Worm (Caenorhabditis elegans) whole organism, L1 larva: ENCODE measurements around the gene rbm-42.

Experiments
- C34B4.2 ChIP-seq: sonication (generic microtip); optimal IDR thresholded peaks from 2 replicates; lab custom pipeline; 2017; ENCODE audit warnings: mild to moderate bottlenecking, missing genetic modification characterization, missing compliant biosample characterization
- F16B12.6 ChIP-seq: fragments of 150-350 bp; optimal IDR thresholded peaks from 2 replicates; lab custom pipeline; 2014; ENCODE audit warnings: missing biosample characterization, missing genetic modification characterization
- Y116A8C.19 ChIP-seq: sonication (generic microtip); optimal IDR thresholded peaks from 2 replicates; lab custom pipeline; 2016; ENCODE audit warnings: missing compliant biosample characterization, missing genetic modification characterization, borderline replicate concordance
- aly-2 ChIP-seq: fragments of 150-350 bp; optimal IDR thresholded peaks from 2 replicates; lab custom pipeline; 2014; ENCODE audit warnings: missing biosample characterization, missing genetic modification characterization
- ama-1 ChIP-seq: fragments of 150-350 bp; optimal IDR thresholded peaks from 2 replicates; lab custom pipeline; 2014
- blmp-1 ChIP-seq: fragments of 150-350 bp; optimal IDR thresholded peaks from 2 replicates; lab custom pipeline; 2014; ENCODE audit warnings: missing biosample characterization, missing genetic modification characterization
- ceh-63 ChIP-seq: fragments of 200-800 bp; sonication (Bioruptor generic); optimal IDR thresholded peaks from 2 replicates; lab custom pipeline; 2018; ENCODE audit warnings: mild to moderate bottlenecking, missing genetic modification characterization, missing compliant biosample characterization
- ceh-82 ChIP-seq, 3 experiments: fragments of 150-350 bp in 1 of 3; sonication (generic microtip) in 2 of 3; optimal IDR thresholded peaks; 2 replicates each; lab custom pipeline; 2014 to 2017; ENCODE audit warnings: missing biosample characterization in 3 of 3, missing genetic modification characterization in 3 of 3
- ces-1 ChIP-seq: fragments of 150-350 bp; optimal IDR thresholded peaks from 2 replicates; lab custom pipeline; 2014; ENCODE audit warnings: missing biosample characterization, missing genetic modification reagents, missing genetic modification characterization
- dsc-1 ChIP-seq: sonication (generic microtip); optimal IDR thresholded peaks from 2 replicates; lab custom pipeline; 2016; ENCODE audit warnings: mild to moderate bottlenecking, missing genetic modification characterization, missing compliant biosample characterization
- efl-1 ChIP-seq, 4 experiments: fragments of 150-350 bp; optimal IDR thresholded peaks in 3 of 4; peaks in 1 of 4; 1 replicate in 1 of 4; 2 replicates in 3 of 4; lab custom pipeline; 2014; ENCODE audit warnings: missing biosample characterization in 2 of 4, missing genetic modification characterization in 2 of 4, missing genetic modification reagents in 2 of 4
- efl-3 ChIP-seq: fragments of 200-800 bp; sonication (Bioruptor generic); optimal IDR thresholded peaks from 2 replicates; lab custom pipeline; 2018; ENCODE audit warnings: mild to moderate bottlenecking, missing genetic modification characterization, missing compliant biosample characterization
- egl-13 ChIP-seq: sonication (generic microtip); optimal IDR thresholded peaks from 2 replicates; lab custom pipeline; 2016; ENCODE audit warnings: missing genotype, missing genetic modification reagents, missing genetic modification characterization, missing compliant biosample characterization
- egl-27 ChIP-seq, 2 experiments: fragments of 150-350 bp in 1 of 2; sonication (generic microtip); optimal IDR thresholded peaks; 3 replicates each; lab custom pipeline; 2017 to 2018; ENCODE audit warnings: missing biosample characterization in 2 of 2, missing genetic modification characterization in 2 of 2, missing genetic modification reagents in 2 of 2
- elt-2 ChIP-seq: sonication (generic microtip); optimal IDR thresholded peaks from 2 replicates; lab custom pipeline; 2016; ENCODE audit warnings: missing genetic modification characterization, mild to moderate bottlenecking, inconsistent platforms, missing compliant biosample characterization, missing genetic modification reagents
- elt-3 ChIP-seq, 6 experiments: fragments of 150-350 bp in 1 of 6; sonication (generic microtip); optimal IDR thresholded peaks; 2 replicates each; lab custom pipeline; 2017 to 2018; ENCODE audit warnings: missing biosample characterization in 6 of 6, missing genetic modification characterization in 6 of 6, inconsistent platforms in 1 of 6
- fkh-10 ChIP-seq: sonication (generic microtip); optimal IDR thresholded peaks from 2 replicates; lab custom pipeline; 2017; ENCODE audit warnings: missing biosample characterization, missing genetic modification reagents, missing genetic modification characterization
- fkh-8 ChIP-seq: sonication (generic microtip); optimal IDR thresholded peaks from 2 replicates; lab custom pipeline; 2016; ENCODE audit warnings: mild to moderate bottlenecking, missing genetic modification characterization, missing compliant biosample characterization
- irx-1 ChIP-seq: sonication (generic microtip); optimal IDR thresholded peaks from 2 replicates; lab custom pipeline; 2016; ENCODE audit warnings: missing genetic modification characterization, missing compliant biosample characterization
- lin-13 ChIP-seq: fragments of 150-350 bp; optimal IDR thresholded peaks from 2 replicates; lab custom pipeline; 2014; ENCODE audit warnings: missing biosample characterization, missing genetic modification reagents, missing genetic modification characterization
- lin-14 ChIP-seq: fragments of 200-800 bp; sonication (Bioruptor generic); optimal IDR thresholded peaks from 2 replicates; lab custom pipeline; 2018; ENCODE audit warnings: mild to moderate bottlenecking, missing genetic modification characterization, moderate library complexity, missing compliant biosample characterization
- lin-39 ChIP-seq: fragments of 150-350 bp; optimal IDR thresholded peaks from 2 replicates; lab custom pipeline; 2014; ENCODE audit warnings: missing biosample characterization, missing genetic modification reagents, missing genetic modification characterization
- mep-1 ChIP-seq: fragments of 150-350 bp; optimal IDR thresholded peaks from 2 replicates; lab custom pipeline; 2014; ENCODE audit warnings: missing biosample characterization, missing genetic modification characterization
- nhr-12 ChIP-seq: sonication (generic microtip); optimal IDR thresholded peaks from 2 replicates; lab custom pipeline; 2017; ENCODE audit warnings: missing biosample characterization, missing genetic modification characterization
- nhr-71 ChIP-seq: sonication (generic microtip); optimal IDR thresholded peaks from 2 replicates; lab custom pipeline; 2016; ENCODE audit warnings: mild to moderate bottlenecking, missing genetic modification characterization, moderate library complexity, missing compliant biosample characterization
- nhr-76 ChIP-seq: sonication (generic microtip); optimal IDR thresholded peaks from 2 replicates; lab custom pipeline; 2017; ENCODE audit warnings: missing biosample characterization, missing genetic modification characterization
- nhr-84 ChIP-seq: sonication (generic microtip); optimal IDR thresholded peaks from 2 replicates; lab custom pipeline; 2017; ENCODE audit warnings: missing biosample characterization, missing genetic modification characterization
- nhr-85 ChIP-seq: sonication (generic microtip); peaks from one replicate; lab custom pipeline; 2016; ENCODE audit warnings: missing genetic modification characterization, inconsistent platforms, missing compliant biosample characterization
- pag-3 ChIP-seq: sonication (generic microtip); optimal IDR thresholded peaks from 2 replicates; lab custom pipeline; 2017; ENCODE audit warnings: missing genetic modification characterization, mild to moderate bottlenecking, missing compliant biosample characterization, antibody characterized with exemption, borderline replicate concordance; ENCODE audit not compliant: insufficient read depth
- rnt-1 ChIP-seq: sonication (generic microtip); optimal IDR thresholded peaks from 2 replicates; lab custom pipeline; 2016; ENCODE audit warnings: mild to moderate bottlenecking, missing genetic modification characterization, moderate library complexity, missing compliant biosample characterization
- snpc-4 ChIP-seq: fragments of 150-350 bp; optimal IDR thresholded peaks from 2 replicates; lab custom pipeline; 2014; ENCODE audit warnings: missing biosample characterization, missing genetic modification characterization
- unc-30 ChIP-seq: sonication (generic microtip); optimal IDR thresholded peaks from 2 replicates; lab custom pipeline; 2017; ENCODE audit warnings: missing biosample characterization, missing genetic modification characterization
- unc-98 ChIP-seq: fragments of 200-800 bp; sonication (Bioruptor generic); IDR thresholded peaks from 2 replicates; pipeline ENCODE4 v1.3.6; 2022; ENCODE audit warnings: missing genetic modification characterization, missing compliant biosample characterization
- zag-1 ChIP-seq: fragments of 150-350 bp; optimal IDR thresholded peaks from 2 replicates; lab custom pipeline; 2014; ENCODE audit warnings: missing biosample characterization, missing genetic modification characterization
- zip-4 ChIP-seq: fragments of 200-800 bp; sonication (Bioruptor generic); optimal IDR thresholded peaks from 2 replicates; lab custom pipeline; 2018; ENCODE audit warnings: mild to moderate bottlenecking, missing genetic modification characterization, moderate library complexity, missing compliant biosample characterization
- ztf-11 ChIP-seq, 2 experiments: sonication (generic microtip); optimal IDR thresholded peaks; 2 replicates each; lab custom pipeline; 2016 to 2017; ENCODE audit warnings: missing genetic modification characterization in 2 of 2, missing biosample characterization in 1 of 2, missing compliant biosample characterization in 1 of 2

rbm-42 gene

ce11 chrIII:5200349-5200748, 47.3 kb upstream of the rbm-42 start (continued):
- TF ChIP-seq ces-1 (no peak), efl-3 (no peak), efl-1 (optimal IDR thresholded peaks at IDR 0.05; lab: Kevin White, UChicago) (no peak), efl-1 (GFP tag; optimal IDR thresholded peaks at IDR 0.05 in 1 of 2; lab: Kevin White, UChicago) (peak in 1 of 2 experiments; percentile 64), unc-98 (GFP tag; lab: Robert Waterston, UW) (no peak), egl-13 (no peak), snpc-4 (tag; lab: Kevin White, UChicago) (no peak), zag-1 (tag; lab: Kevin White, UChicago) (no peak), unc-30 (tag; lab: Kevin White, UChicago) (no peak), ztf-11 (tag; optimal IDR thresholded peaks at IDR 0.05; lab: Kevin White, UChicago) (no peak), ama-1 (no peak), blmp-1 (tag; lab: Kevin White, UChicago) (peak; percentile 35), Y116A8C.19 (tag; lab: Kevin White, UChicago) (no peak), lin-39 (no peak), nhr-84 (tag; lab: Kevin White, UChicago) (no peak), aly-2 (tag; lab: Kevin White, UChicago) (no peak), fkh-10 (GFP tag; lab: Kevin White, UChicago) (no peak), C34B4.2 (no peak), lin-13 (GFP tag; lab: Kevin White, UChicago) (no peak), elt-2 (no peak), fkh-8 (tag; lab: Kevin White, UChicago) (no peak), pag-3 (no peak), F16B12.6 (tag; lab: Kevin White, UChicago) (no peak), rnt-1 (tag; lab: Kevin White, UChicago) (no peak), dsc-1 (no peak), egl-27 (tag; optimal IDR thresholded peaks at IDR 0.05; lab: Kevin White, UChicago) (no peak), nhr-76 (tag; lab: Kevin White, UChicago) (no peak), ceh-63 (GFP tag; lab: Kevin White, UChicago) (no peak), zip-4 (no peak), mep-1 (tag; lab: Kevin White, UChicago) (peak; percentile 26), elt-3 (tag; optimal IDR thresholded peaks at IDR 0.05; lab: Kevin White, UChicago) (no peak)

ce11 chrIII:5199577-5199976, 46.5 kb upstream of the rbm-42 start, which contains the start of gene emb-8:
Gene emb-8, minus strand, starts transcription at chrIII:5199677.
- TF ChIP-seq dsc-1 (no peak), ceh-82 (tag; optimal IDR thresholded peaks at IDR 0.05; lab: Kevin White, UChicago) (no peak), lin-14 (GFP tag; lab: Kevin White, UChicago) (no peak)

ce11 chrIII:5196298-5197045, 43.4 kb upstream of the rbm-42 start:
- TF ChIP-seq irx-1 (tag; lab: Kevin White, UChicago) = no peak
- TF ChIP-seq elt-2 = peak; percentile 5
- peak; percentile 62 for TF ChIP-seq nhr-85
- TF ChIP-seq efl-1 (optimal IDR thresholded peaks at IDR 0.05; lab: Kevin White, UChicago) = peak in 1 of 2 experiments; percentile 0
- TF ChIP-seq efl-1 (GFP tag; optimal IDR thresholded peaks at IDR 0.05 in 1 of 2; lab: Kevin White, UChicago) = no peak
- peak; percentile 13 for TF ChIP-seq nhr-71 (tag; lab: Kevin White, UChicago)
- peak; percentile 65 for TF ChIP-seq aly-2 (tag; lab: Kevin White, UChicago)
- no peak for TF ChIP-seq nhr-12 (tag; lab: Kevin White, UChicago)
- TF ChIP-seq lin-39 = no peak
- TF ChIP-seq Y116A8C.19 (tag; lab: Kevin White, UChicago) = no peak
- peak; percentile 21 for TF ChIP-seq ama-1
